Worm (Caenorhabditis elegans) whole organism, early embryonic: ENCODE results near the gene C29E4.14.
"Not testable (repeated sequence)": the region's sequence is repeated elsewhere in the genome, so short reads cannot be mapped to it uniquely, and the experiment has no call there.

Source experiments
- B0310.2 ChIP-seq: sonication (generic microtip); optimal IDR thresholded peaks from 2 replicates; lab custom pipeline; 2016; ENCODE audit warnings: mild to moderate bottlenecking, missing genetic modification characterization, missing compliant biosample characterization
- F13C5.2 ChIP-seq: sonication (generic microtip); optimal IDR thresholded peaks from 2 replicates; lab custom pipeline; 2017; ENCODE audit warnings: mild to moderate bottlenecking, missing genetic modification characterization, inconsistent platforms, missing compliant biosample characterization
- aly-1 ChIP-seq: sonication (generic microtip); optimal IDR thresholded peaks from 2 replicates; lab custom pipeline; 2016; ENCODE audit warnings: missing genetic modification characterization, missing compliant biosample characterization
- ama-1 ChIP-seq: fragments of 150-350 bp; optimal IDR thresholded peaks from 2 replicates; lab custom pipeline; 2014
- ceh-13 ChIP-seq: fragments of 200-800 bp; sonication (Bioruptor generic); optimal IDR thresholded peaks from 2 replicates; lab custom pipeline; 2018; ENCODE audit warnings: mild to moderate bottlenecking, missing genetic modification characterization, missing compliant biosample characterization
- ceh-36 ChIP-seq: sonication (generic microtip); optimal IDR thresholded peaks from 2 replicates; lab custom pipeline; 2016; ENCODE audit warnings: missing genetic modification characterization, inconsistent platforms, missing compliant biosample characterization
- ets-7 ChIP-seq: sonication (generic microtip); optimal IDR thresholded peaks from 2 replicates; lab custom pipeline; 2016; ENCODE audit warnings: missing genotype, missing genetic modification characterization, missing compliant biosample characterization
- flt-1 ChIP-seq: fragments of 200-800 bp; sonication (Bioruptor generic); IDR thresholded peaks from 2 replicates; pipeline ENCODE4 v1.3.6; 2022; ENCODE audit warnings: missing genetic modification characterization, missing compliant biosample characterization
- hmbx-1 ChIP-seq: sonication (generic microtip); optimal IDR thresholded peaks from 2 replicates; lab custom pipeline; 2016; ENCODE audit warnings: mild to moderate bottlenecking, missing genetic modification characterization, missing compliant biosample characterization
- hmg-4 ChIP-seq: fragments of 200-800 bp; sonication (Bioruptor generic); optimal IDR thresholded peaks from 2 replicates; lab custom pipeline; 2018; ENCODE audit warnings: mild to moderate bottlenecking, missing genetic modification characterization, missing compliant biosample characterization
- hnd-1 ChIP-seq: sonication (generic microtip); optimal IDR thresholded peaks from 2 replicates; lab custom pipeline; 2016; ENCODE audit warnings: missing genetic modification characterization, missing compliant biosample characterization
- pes-1 ChIP-seq: fragments of 200-800 bp; sonication (Bioruptor generic); IDR thresholded peaks from 2 replicates; pipeline ENCODE4 v1.3.6; 2022; ENCODE audit warnings: missing genetic modification reagents, missing genetic modification characterization, missing compliant biosample characterization
- scrt-1 ChIP-seq: fragments of 200-800 bp; sonication (Bioruptor generic); IDR thresholded peaks from 2 replicates; pipeline ENCODE4 v1.3.6; 2022; ENCODE audit warnings: missing genetic modification characterization, missing compliant biosample characterization
- sea-1 ChIP-seq: fragments of 200-800 bp; sonication (Bioruptor generic); conservative IDR thresholded peaks from 2 replicates; pipeline ENCODE4 v1.3.6; 2022; ENCODE audit warnings: missing genetic modification characterization, missing compliant biosample characterization
- tbx-11 ChIP-seq: fragments of 200-800 bp; sonication (Bioruptor generic); IDR thresholded peaks from 2 replicates; pipeline ENCODE4 v1.3.6; 2022; ENCODE audit warnings: missing genetic modification characterization, missing compliant biosample characterization
- tbx-37 ChIP-seq: fragments of 200-800 bp; sonication (Bioruptor generic); conservative IDR thresholded peaks from 2 replicates; pipeline ENCODE4 v1.3.6; 2022; ENCODE audit warnings: missing genetic modification reagents, missing genetic modification characterization, missing compliant biosample characterization
- tra-4 ChIP-seq: sonication (generic microtip); optimal IDR thresholded peaks from 2 replicates; lab custom pipeline; 2017; ENCODE audit warnings: missing genetic modification characterization, missing compliant biosample characterization

C29E4.14 gene

ce11 chrIII:7958085-7958484 is 38.2 kb downstream of the C29E4.14 start, which contains the start of gene C29E4.11:
Gene C29E4.11, minus strand, starts transcription at chrIII:7958114.
- TF ChIP-seq hmbx-1 (tag; lab: Kevin White, UChicago) (no peak), F13C5.2 (tag; lab: Kevin White, UChicago) (no peak), sea-1 (GFP tag; lab: Robert Waterston, UW) (no peak)

ce11 chrIII:7958922-7959609 is 39.1 kb downstream of the C29E4.14 start, which contains the start of gene F54H12.10:
Gene F54H12.10, minus strand, starts transcription at chrIII:7958972.
- not testable (repeated sequence) for TF ChIP-seq hmg-4; ceh-13 (GFP tag; lab: Kevin White, UChicago); hmbx-1 (tag; lab: Kevin White, UChicago)

ce11 chrIII:7962641-7963040 is 42.7 kb downstream of the C29E4.14 start, which contains the start of gene F54H12.4:
Gene F54H12.4, minus strand, starts transcription at chrIII:7962741.
- TF ChIP-seq hmbx-1 (tag; lab: Kevin White, UChicago); sea-1 (GFP tag; lab: Robert Waterston, UW); ceh-13 (GFP tag; lab: Kevin White, UChicago): not testable (repeated sequence)

- not testable (repeated sequence) for TF ChIP-seq tra-4; tbx-37 (GFP tag; lab: Robert Waterston, UW); ceh-36 (tag; lab: Kevin White, UChicago)
Observed at ce11 chrIII:7964281-7964680, 44.4 kb downstream of the C29E4.14 start, which contains the start of gene F54H12.2. Gene F54H12.2, plus strand, starts transcription at chrIII:7964581.

ce11 chrIII:7969121-7969520 is 49.2 kb downstream of the C29E4.14 start, which contains the start of the genes F54H12.8 and F54H12.7:
Gene F54H12.8, minus strand, starts transcription at chrIII:7969221.
Gene F54H12.7, plus strand, starts transcription at chrIII:7969349.
- no peak for TF ChIP-seq pes-1 (GFP tag; lab: Robert Waterston, UW)
- TF ChIP-seq sea-1 (GFP tag; lab: Robert Waterston, UW): no peak
- TF ChIP-seq ets-7: no peak
- no peak for TF ChIP-seq hnd-1 (tag; lab: Kevin White, UChicago)
- TF ChIP-seq hmg-4: no peak
- no peak for TF ChIP-seq tra-4
- no peak for TF ChIP-seq tbx-37 (GFP tag; lab: Robert Waterston, UW)
- no peak for TF ChIP-seq hmbx-1 (tag; lab: Kevin White, UChicago)
- TF ChIP-seq ama-1 (lab: Kevin White, UChicago): no peak
- no peak for TF ChIP-seq aly-1 (tag; lab: Kevin White, UChicago)
- no peak for TF ChIP-seq ceh-36 (tag; lab: Kevin White, UChicago)
- no peak for TF ChIP-seq B0310.2 (tag; lab: Kevin White, UChicago)
- TF ChIP-seq scrt-1 (GFP tag; lab: Robert Waterston, UW): no peak
- TF ChIP-seq F13C5.2 (tag; lab: Kevin White, UChicago): no peak
- TF ChIP-seq ceh-13 (GFP tag; lab: Kevin White, UChicago): no peak
- TF ChIP-seq flt-1 (GFP tag; lab: Robert Waterston, UW): no peak
- TF ChIP-seq tbx-11 (GFP tag; lab: Robert Waterston, UW): no peak
